Fruit fly (Drosophila melanogaster): ENCODE data around the gene CG32152.

Gene CG32152

dm6 chr3L:16168503-16169189 is 24.8 kb upstream of the CG32152 start:
- no peak for TF ChIP-seq CG11247 (GFP tag; IDR thresholded peaks at IDR 0.05)
- no peak for TF ChIP-seq CG12236 (GFP tag; optimal IDR thresholded peaks at IDR 0.05)
- TF ChIP-seq bsh (GFP tag; optimal IDR thresholded peaks at IDR 0.05): peak in 1 of 2 experiments; percentile 10
- TF ChIP-seq her (GFP tag; optimal IDR thresholded peaks at IDR 0.05): no peak
- peak; percentile 13 for TF ChIP-seq CG11504 (tag; optimal IDR thresholded peaks at IDR 0.05)
- no peak for TF ChIP-seq Mad (GFP tag; optimal IDR thresholded peaks at IDR 0.05)
- no peak for TF ChIP-seq CG17328 (GFP tag; IDR thresholded peaks at IDR 0.05)
- TF ChIP-seq maf-S (GFP tag; optimal IDR thresholded peaks at IDR 0.05): no peak
- TF ChIP-seq bab2 (GFP tag; optimal IDR thresholded peaks at IDR 0.05): no peak
- TF ChIP-seq Hmr (GFP tag; optimal IDR thresholded peaks at IDR 0.05): no peak
- no peak for TF ChIP-seq CG17912 (GFP tag; optimal IDR thresholded peaks at IDR 0.05)
- no peak for TF ChIP-seq CG6765 (GFP tag; optimal IDR thresholded peaks at IDR 0.05)
- TF ChIP-seq HLH4C (GFP tag; IDR thresholded peaks at IDR 0.05; ENCODE audit: partially characterized antibody): no peak
- TF ChIP-seq CG1603 (tag; optimal IDR thresholded peaks at IDR 0.05): no peak
- no peak for TF ChIP-seq CG13624 (GFP tag; optimal IDR thresholded peaks at IDR 0.05)
- TF ChIP-seq CrebB (tag; optimal IDR thresholded peaks at IDR 0.05): no peak
- no peak for TF ChIP-seq CG4730 (GFP tag; IDR thresholded peaks at IDR 0.05)
- TF ChIP-seq jumu (GFP tag; optimal IDR thresholded peaks at IDR 0.05): no peak
- no peak for TF ChIP-seq salm (tag; optimal IDR thresholded peaks at IDR 0.05)
- no peak for TF ChIP-seq CG4854 (GFP tag; optimal IDR thresholded peaks at IDR 0.05)
- no peak for TF ChIP-seq PHDP (tag; optimal IDR thresholded peaks at IDR 0.05)
- TF ChIP-seq CG9437 (GFP tag; optimal IDR thresholded peaks at IDR 0.05): no peak
- TF ChIP-seq CG15696 (tag; optimal IDR thresholded peaks at IDR 0.05): no peak
- TF ChIP-seq br (optimal IDR thresholded peaks at IDR 0.05): no peak
- TF ChIP-seq sob (GFP tag; IDR thresholded peaks at IDR 0.05): 0 out of 2 replicates have a peak, but pooled peaks have one; percentile 13
- peak in 1 of 2 experiments; percentile 4 for TF ChIP-seq Hr51 (GFP tag; optimal IDR thresholded peaks at IDR 0.05)
- no peak for TF ChIP-seq pzg (GFP tag; optimal IDR thresholded peaks at IDR 0.05)
- no peak for TF ChIP-seq Antp (GFP tag; optimal IDR thresholded peaks at IDR 0.05)
- TF ChIP-seq CG7556 (GFP tag; optimal IDR thresholded peaks at IDR 0.05): no peak
- no peak for TF ChIP-seq CG7271 (tag; optimal IDR thresholded peaks at IDR 0.05)
- peak; percentile 19 for TF ChIP-seq Asciz (GFP tag; optimal IDR thresholded peaks at IDR 0.05)
- TF ChIP-seq CG18599 (GFP tag; optimal IDR thresholded peaks at IDR 0.05): no peak
- peak; percentile 27 for TF ChIP-seq CG18262 (tag; optimal IDR thresholded peaks at IDR 0.05)
- TF ChIP-seq tin (GFP tag; optimal IDR thresholded peaks at IDR 0.05): no peak
- no peak for TF ChIP-seq Oli (tag; optimal IDR thresholded peaks at IDR 0.05)
- no peak for TF ChIP-seq B-H1 (GFP tag; IDR thresholded peaks at IDR 0.05)
- TF ChIP-seq CG7786 (GFP tag; optimal IDR thresholded peaks at IDR 0.05): no peak
- TF ChIP-seq Awh (GFP tag; IDR thresholded peaks at IDR 0.05): no peak
- TF ChIP-seq CG12769 (tag; optimal IDR thresholded peaks at IDR 0.05): no peak
- TF ChIP-seq Nf-YA (GFP tag; IDR thresholded peaks at IDR 0.05): no peak
- TF ChIP-seq ham (GFP tag; IDR thresholded peaks at IDR 0.05): 0 out of 2 replicates have a peak, but pooled peaks have one; percentile 21
- TF ChIP-seq CG2712 (tag; optimal IDR thresholded peaks at IDR 0.05): peak; percentile 15
- no peak for TF ChIP-seq knrl (GFP tag; IDR thresholded peaks at IDR 0.05; ENCODE audit: partially characterized antibody)
- no peak for TF ChIP-seq pum (GFP tag; optimal IDR thresholded peaks at IDR 0.05)
- TF ChIP-seq CG4424 (GFP tag; optimal IDR thresholded peaks at IDR 0.05): no peak
- TF ChIP-seq CG10267 (tag; optimal IDR thresholded peaks at IDR 0.05): no peak
- TF ChIP-seq sqz (GFP tag; optimal IDR thresholded peaks at IDR 0.05): no peak
- TF ChIP-seq onecut (GFP tag; IDR thresholded peaks at IDR 0.05): no peak
- TF ChIP-seq kay (GFP tag; optimal IDR thresholded peaks at IDR 0.05): no peak
- no peak for TF ChIP-seq cas (GFP tag; IDR thresholded peaks at IDR 0.05)
